Fruit fly (Drosophila melanogaster): ENCODE data around the gene Nin.

DNA sequence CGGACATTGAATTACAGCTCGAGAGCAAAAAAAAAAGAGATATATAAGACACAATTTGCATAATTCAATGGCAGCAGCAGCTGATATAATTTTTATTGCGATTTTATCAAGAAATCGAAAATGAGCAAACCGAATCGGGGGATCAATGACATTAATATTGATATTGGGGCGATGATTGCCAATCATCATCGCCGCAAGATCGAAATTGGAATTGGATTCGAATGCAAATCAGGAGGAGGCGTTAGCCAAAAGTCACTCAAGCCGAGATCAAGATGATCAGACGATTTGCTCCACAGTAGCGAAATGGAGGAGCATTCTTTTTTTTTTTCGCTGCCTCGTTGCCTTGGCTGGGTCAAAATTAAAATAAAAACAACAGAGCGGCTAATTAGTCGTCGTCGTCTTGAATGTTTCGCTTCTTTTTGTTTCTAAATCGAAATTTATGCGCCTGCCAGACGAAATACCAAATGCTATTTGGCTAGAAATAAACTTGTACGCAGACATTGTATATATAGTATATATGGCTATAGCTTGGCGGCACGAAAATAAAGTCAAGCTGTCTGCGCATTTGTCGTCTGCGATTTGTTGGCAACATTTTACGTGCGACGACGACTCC is 48.5 kb downstream of the Nin start:
- TF ChIP-seq psq (optimal IDR thresholded peaks at IDR 0.05), result no peak
- TF ChIP-seq Myc (optimal IDR thresholded peaks at IDR 0.05), result no peak
- TF ChIP-seq h (optimal IDR thresholded peaks at IDR 0.05), result no peak
- TF ChIP-seq ttk (optimal IDR thresholded peaks at IDR 0.05), result no peak
- no peak for TF ChIP-seq insv (optimal IDR thresholded peaks at IDR 0.05)
- TF ChIP-seq Sin3A (optimal IDR thresholded peaks at IDR 0.05), result no peak
